Worm (Caenorhabditis elegans): ENCODE data around the gene dsh-2.

DNA sequence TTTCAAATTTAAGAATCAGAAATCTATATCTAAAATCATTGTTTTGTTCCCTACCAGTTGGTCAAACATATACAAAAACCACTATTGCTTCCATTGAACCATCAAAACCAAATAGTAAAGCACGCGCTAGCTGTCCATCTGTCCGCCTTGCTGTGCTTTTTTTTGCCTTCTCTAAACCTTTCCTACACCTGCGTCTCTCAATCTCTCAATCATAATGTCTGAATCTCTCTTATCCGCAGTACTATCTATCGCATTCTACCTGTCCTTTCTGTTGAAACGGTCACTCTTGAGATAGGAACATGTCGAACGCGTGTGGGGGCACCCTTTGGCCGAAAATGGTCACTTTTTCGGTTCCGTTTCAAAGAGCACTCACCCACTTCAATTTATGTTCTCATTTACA, 33.7 kb downstream of the dsh-2 start:
- TF ChIP-seq nhr-11 (tag; optimal IDR thresholded peaks at IDR 0.05) (no peak), mab-9 (GFP tag; IDR thresholded peaks at IDR 0.05) (no peak), ztf-11 (tag; optimal IDR thresholded peaks at IDR 0.05) (no peak), elt-3 (tag; optimal IDR thresholded peaks at IDR 0.05) (no peak), tbx-2 (tag; optimal IDR thresholded peaks at IDR 0.05) (no peak), nhr-237 (tag; optimal IDR thresholded peaks at IDR 0.05) (no peak), ceh-82 (tag; optimal IDR thresholded peaks at IDR 0.05) (no peak), rnt-1 (tag; optimal IDR thresholded peaks at IDR 0.05) (peak; percentile 38), alr-1 (tag; optimal IDR thresholded peaks at IDR 0.05; ENCODE audit: borderline replicate concordance) (no peak), lin-39 (tag; optimal IDR thresholded peaks at IDR 0.05) (no peak)
